Worm (Caenorhabditis elegans): Measurements from ENCODE around the gene gst-13.

- TF ChIP-seq Y79H2A.3 (GFP tag; conservative IDR thresholded peaks at IDR 0.05): no peak
- no peak for TF ChIP-seq F39B2.1 (GFP tag; IDR thresholded peaks at IDR 0.05)
- no peak for TF ChIP-seq unc-62 (GFP tag; optimal IDR thresholded peaks at IDR 0.05)
Observed at ce11 chrII:9241610-9242009, 10.4 kb downstream of the gst-13 start.

Measured in whole organism, young adult.